Fruit fly (Drosophila melanogaster) Kc167 (cell line): ENCODE results near the gene Bacc.

ENCODE experiments used
- Myc ChIP-seq: fragments of >200 bp; optimal IDR thresholded peaks from 2 replicates; lab custom pipeline; 2017; ENCODE audit warnings: missing external identifiers
- Sin3A ChIP-seq: fragments of >200 bp; optimal IDR thresholded peaks from 2 replicates; lab custom pipeline; 2018; ENCODE audit warnings: missing external identifiers
- h ChIP-seq: fragments of >200 bp; optimal IDR thresholded peaks from 3 replicates; lab custom pipeline; 2018; ENCODE audit warnings: missing external identifiers
- insv ChIP-seq: fragments of >200 bp; optimal IDR thresholded peaks from 3 replicates; lab custom pipeline; 2018; ENCODE audit warnings: missing external identifiers
- psq ChIP-seq: fragments of >200 bp; optimal IDR thresholded peaks from 2 replicates; lab custom pipeline; 2017; ENCODE audit warnings: missing external identifiers
- ttk ChIP-seq: sonication (Bioruptor generic); optimal IDR thresholded peaks from 2 replicates; lab custom pipeline; 2017; ENCODE audit warnings: missing external identifiers

Bacc gene

DNA sequence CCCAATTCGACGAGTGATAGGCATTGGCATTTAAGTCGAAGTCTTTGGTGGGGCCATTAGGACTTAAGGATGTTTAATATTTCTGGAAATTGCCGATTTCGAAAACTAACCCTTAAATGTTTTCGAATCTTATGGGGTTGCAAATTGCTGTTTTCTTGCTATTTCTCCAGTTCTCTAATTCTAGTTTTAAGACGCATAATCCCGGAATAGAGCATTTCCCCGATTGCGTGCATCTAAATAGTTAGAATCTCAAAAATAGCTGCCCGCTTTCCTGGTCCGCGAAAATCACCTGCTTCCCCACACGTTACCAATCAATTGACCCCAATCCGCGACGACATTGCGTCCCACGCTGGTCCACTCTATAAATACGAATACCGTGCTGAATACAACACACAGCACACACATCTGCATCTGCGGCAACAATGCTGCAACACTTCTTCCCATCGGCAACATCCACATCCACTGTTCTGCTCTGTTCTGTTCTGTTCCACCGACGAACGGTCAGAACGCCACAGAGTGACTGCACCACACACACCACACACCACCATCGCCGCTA, at the start of gene Bacc:
Gene Bacc, plus strand, starts transcription at position 542 of the 556 bp plus-strand sequence.
- TF ChIP-seq h (lab: Kevin White, UChicago) (no peak), insv (lab: Kevin White, UChicago) (no peak), Myc (lab: Kevin White, UChicago) (no peak), Sin3A (no peak)

DNA sequence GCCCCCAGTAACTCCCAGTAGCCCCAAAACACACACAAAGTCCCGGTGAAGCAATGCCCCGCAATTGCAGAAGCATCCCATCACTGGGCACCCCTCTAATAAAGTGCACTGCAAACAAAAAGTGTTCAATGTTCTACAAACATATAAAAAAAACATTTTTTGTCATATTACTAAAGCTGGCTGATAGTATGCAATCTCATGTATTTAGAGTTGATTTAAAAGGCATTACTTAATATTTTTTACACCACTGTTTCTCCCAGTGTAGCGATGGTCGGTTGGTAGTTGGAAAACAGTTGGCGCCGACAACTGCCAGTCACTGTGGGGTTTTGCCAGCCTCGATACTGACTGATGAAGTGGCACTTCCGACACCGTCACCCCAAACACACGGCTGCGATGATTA, 31.9 kb upstream of the Bacc start:
- no peak for TF ChIP-seq psq (lab: Kevin White, UChicago)
- TF ChIP-seq insv (lab: Kevin White, UChicago): no peak
- no peak for TF ChIP-seq h (lab: Kevin White, UChicago)
- no peak for TF ChIP-seq Sin3A
- no peak for TF ChIP-seq ttk (lab: Kevin White, UChicago)
- no peak for TF ChIP-seq Myc (lab: Kevin White, UChicago)

DNA sequence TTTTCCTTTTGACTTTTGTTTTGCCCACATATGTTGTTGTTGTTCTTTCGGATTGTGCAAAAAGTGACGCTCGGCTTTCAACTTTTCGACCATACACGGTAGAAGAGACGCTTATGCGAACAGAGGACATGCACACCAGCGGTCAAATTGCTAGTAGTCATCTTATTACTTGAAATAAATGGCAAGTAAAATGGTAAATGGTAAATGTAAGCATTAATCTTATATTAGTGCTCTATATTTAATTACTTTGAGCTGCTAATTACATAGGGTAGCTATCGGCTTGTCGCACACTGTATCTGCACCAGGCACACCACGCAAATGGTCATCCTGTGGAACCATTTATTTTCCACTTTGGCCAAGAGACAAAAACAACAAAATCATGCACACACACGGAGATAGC, 30.9 kb upstream of the Bacc start:
- no peak for TF ChIP-seq h (lab: Kevin White, UChicago)
- TF ChIP-seq Sin3A: no peak
- no peak for TF ChIP-seq ttk (lab: Kevin White, UChicago)
- TF ChIP-seq psq (lab: Kevin White, UChicago): no peak
- no peak for TF ChIP-seq insv (lab: Kevin White, UChicago)
- no peak for TF ChIP-seq Myc (lab: Kevin White, UChicago)

DNA sequence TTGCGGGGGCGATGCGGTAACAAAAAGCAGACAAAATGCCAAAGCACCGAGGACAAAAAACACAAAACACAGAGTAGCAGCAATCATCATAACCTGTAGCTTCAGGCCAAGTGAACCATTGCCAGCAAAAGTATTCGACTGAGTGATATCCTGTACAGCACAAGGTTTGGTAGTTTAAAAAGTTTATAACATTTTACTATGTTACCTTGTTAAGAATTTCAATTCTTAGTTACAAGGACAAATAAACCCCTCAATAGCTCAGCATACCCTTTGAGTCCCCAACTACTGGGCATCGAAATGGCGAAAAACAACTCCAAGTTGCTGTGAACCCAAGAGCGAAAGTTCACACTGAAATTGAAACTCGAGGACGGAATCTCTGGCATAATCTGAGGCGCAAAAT, 29.1 kb upstream of the Bacc start:
- no peak for TF ChIP-seq h (lab: Kevin White, UChicago)
- no peak for TF ChIP-seq Myc (lab: Kevin White, UChicago)

DNA sequence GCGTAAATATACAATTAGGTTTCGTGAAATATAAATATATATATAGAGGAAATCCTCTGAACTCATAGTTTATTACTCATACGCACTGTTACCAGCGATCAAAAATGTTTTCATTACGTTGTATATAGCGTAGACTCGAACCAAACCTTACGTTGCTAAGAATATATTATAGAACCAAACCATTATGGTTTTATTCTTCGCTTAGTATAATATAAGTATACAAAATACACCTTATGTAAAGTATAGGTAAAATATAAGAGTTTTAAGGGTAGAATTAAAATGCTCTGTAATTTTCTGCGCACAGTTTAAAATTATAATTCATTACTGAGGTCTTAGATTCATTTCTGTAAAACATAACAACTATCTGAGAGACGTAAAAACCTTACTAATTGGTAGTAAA, 27.8 kb upstream of the Bacc start:
- TF ChIP-seq psq (lab: Kevin White, UChicago) (no peak), Myc (lab: Kevin White, UChicago) (no peak), insv (lab: Kevin White, UChicago) (no peak), Sin3A (no peak), ttk (lab: Kevin White, UChicago) (no peak), h (lab: Kevin White, UChicago) (no peak)

DNA sequence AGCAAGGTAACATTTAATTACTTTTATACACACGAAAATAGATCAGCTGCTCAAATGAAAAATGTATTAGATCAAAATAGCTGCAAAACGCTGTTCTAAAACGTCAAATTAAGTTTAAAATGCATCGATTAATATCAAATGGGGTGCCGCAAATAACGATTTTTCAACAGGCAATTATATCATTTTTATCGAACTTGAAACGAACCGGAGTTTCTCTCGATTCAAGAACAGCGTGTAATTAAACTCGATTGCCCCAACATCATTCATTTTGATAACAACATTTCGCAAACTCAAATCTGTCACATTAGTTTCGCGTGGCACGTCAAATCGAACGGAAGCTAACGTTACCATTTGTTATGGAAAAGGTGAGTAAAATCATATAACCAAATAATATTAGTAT, 26.9 kb upstream of the Bacc start, which contains the start of gene CG31689:
Gene CG31689, plus strand, starts transcription at position 301 of the 400 bp plus-strand sequence.
- TF ChIP-seq Myc (lab: Kevin White, UChicago): no peak
- no peak for TF ChIP-seq h (lab: Kevin White, UChicago)
- no peak for TF ChIP-seq Sin3A
- TF ChIP-seq insv (lab: Kevin White, UChicago): no peak
- TF ChIP-seq psq (lab: Kevin White, UChicago): no peak
- no peak for TF ChIP-seq ttk (lab: Kevin White, UChicago)

DNA sequence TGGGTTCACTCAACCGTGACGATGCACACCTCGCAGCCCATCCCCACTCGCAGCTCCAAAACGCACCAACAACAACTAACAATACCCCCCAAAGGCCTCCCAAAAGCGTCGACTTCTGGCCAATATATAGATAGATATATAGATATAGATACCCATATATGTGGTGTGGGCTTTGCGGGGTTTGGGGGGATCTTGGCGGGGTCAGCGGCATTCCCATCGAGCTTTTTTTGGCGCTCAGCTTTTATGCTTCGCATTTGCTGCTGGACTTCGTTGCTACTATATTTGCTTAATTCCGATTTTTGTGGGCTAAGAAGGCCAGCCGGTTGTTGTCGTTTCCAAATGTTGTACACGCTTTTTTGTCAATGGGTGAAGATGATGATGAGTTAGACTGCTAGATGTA, 24.9 kb upstream of the Bacc start:
- TF ChIP-seq Sin3A (no peak), ttk (lab: Kevin White, UChicago) (no peak), psq (lab: Kevin White, UChicago) (no peak), h (lab: Kevin White, UChicago) (no peak), Myc (lab: Kevin White, UChicago) (no peak), insv (lab: Kevin White, UChicago) (no peak)

DNA sequence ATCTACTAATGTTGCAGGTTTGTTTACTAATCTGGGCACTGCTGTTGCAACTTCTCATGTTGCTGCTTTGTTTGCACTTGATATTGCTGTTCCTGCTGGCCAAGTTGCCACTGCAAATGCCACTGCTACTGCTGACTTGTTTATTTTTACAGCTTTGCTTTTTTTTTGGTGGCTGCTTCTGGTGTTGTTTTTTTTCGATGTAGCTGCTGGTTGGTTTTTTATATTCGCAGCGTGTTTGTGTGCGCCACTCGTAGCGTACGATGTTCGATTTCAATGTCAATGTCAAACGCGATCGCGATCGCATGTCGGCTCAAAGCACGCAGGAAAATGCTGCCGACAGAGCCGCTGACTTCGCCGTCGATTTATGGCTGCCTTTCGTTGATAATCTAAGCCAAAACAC, 24.4 kb upstream of the Bacc start:
- TF ChIP-seq psq (lab: Kevin White, UChicago): no peak
- TF ChIP-seq ttk (lab: Kevin White, UChicago): no peak

DNA sequence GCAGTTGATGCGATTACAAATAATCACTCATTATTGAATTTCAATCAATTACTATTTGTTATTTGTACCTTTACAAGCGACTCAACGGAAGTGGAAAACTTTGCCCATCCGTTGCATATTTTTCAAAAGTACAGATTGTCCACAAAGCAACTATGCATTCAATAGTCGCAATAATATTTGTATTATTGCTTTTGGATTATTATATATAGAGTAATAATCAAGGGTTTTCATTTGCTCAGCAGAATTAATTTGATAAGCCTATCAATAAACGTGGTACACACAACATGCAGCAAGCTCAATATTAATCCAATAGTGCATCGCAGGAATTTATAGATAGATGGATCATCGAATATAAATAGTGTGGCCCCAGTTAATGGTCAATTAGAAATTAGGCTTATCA, 23.7 kb upstream of the Bacc start:
- TF ChIP-seq psq (lab: Kevin White, UChicago) (no peak), h (lab: Kevin White, UChicago) (no peak), Myc (lab: Kevin White, UChicago) (no peak), ttk (lab: Kevin White, UChicago) (no peak), insv (lab: Kevin White, UChicago) (no peak), Sin3A (no peak)

DNA sequence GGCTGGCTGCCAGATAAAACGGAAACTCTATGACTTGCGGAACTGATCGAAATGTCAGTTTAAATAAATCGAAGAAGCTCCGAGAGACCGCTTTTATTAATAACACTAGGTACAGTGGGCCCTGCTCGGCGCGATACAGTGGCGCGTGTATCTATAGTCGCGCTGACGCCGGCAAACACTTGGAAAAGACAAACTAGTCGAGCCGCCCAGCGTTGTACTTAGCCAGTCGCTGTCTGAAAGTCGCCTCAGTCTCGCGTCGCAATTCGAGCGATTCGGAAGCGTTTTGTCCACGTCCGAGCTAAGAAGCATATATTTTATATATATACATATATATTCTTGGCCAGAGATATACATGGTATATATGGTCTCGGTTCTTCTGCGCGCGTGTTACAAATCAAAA, 22.4 kb upstream of the Bacc start:
- TF ChIP-seq h (lab: Kevin White, UChicago) (no peak), psq (lab: Kevin White, UChicago) (no peak), Sin3A (no peak), Myc (lab: Kevin White, UChicago) (no peak), insv (lab: Kevin White, UChicago) (no peak), ttk (lab: Kevin White, UChicago) (no peak)

DNA sequence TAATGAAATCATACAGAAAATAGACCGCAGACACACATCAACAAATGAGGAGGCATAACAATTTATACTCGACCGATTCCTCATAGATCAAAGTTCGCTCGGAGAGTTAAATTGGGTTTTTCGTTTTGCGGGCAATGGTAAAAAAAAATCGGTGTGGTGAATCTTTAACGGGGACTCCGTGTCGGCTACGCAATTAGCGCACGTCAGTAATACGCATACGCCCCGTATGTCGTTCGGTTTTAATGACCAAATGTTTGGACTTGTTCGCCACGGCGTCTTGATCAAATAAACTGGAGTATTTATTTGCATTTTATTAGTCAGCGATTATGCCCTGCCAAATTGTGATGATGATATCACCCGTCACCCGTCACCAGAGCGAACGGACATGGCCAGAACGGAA, 21.5 kb upstream of the Bacc start:
- TF ChIP-seq h (lab: Kevin White, UChicago) (no peak), insv (lab: Kevin White, UChicago) (no peak), psq (lab: Kevin White, UChicago) (no peak), ttk (lab: Kevin White, UChicago) (no peak), Sin3A (no peak), Myc (lab: Kevin White, UChicago) (no peak)

DNA sequence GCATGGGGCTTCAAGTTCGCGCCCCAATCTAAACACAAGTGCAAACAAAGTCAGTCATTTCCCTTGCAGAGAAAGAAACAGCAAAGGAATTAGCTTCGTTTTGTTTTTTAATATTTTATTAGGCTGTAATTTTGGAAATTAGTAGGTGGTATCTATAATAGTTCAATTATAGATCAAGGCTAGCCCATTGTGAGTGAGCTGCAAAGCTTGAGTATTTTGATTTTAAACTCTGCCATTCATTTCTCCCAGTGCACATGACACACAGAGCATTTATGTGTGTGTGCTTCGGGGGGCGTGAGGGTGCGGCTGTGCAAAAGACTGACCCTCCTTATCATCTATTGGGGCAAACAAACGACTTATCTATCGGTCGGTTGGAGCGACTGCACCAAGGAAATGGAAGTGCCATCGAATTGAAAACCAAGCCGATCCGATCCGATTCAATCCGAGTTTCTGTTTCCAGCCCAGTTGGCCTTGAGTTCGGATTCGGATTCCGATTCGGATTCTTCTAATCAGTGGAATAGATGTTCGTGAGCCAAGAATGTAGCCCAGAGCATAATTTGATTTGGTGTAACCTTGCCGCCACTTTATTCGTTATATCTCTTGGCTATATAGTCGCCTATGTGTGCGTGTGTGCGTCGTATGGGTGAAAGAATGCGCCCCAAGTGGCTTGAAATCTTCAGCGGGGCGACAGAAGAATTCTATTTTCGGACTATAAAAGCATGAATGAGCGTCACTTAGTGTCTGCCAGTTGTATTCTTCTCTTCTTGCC, 20.7 kb upstream of the Bacc start:
- TF ChIP-seq psq (lab: Kevin White, UChicago): no peak
- TF ChIP-seq Myc (lab: Kevin White, UChicago): no peak
- no peak for TF ChIP-seq ttk (lab: Kevin White, UChicago)
- no peak for TF ChIP-seq Sin3A
- no peak for TF ChIP-seq insv (lab: Kevin White, UChicago)
- TF ChIP-seq h (lab: Kevin White, UChicago): no peak
